Fruit fly (Drosophila melanogaster) ovary, adult (tissue): Measurements from ENCODE around the gene CG9628.

Experiments used
- CG17801 ChIP-seq: fragments of 200-800 bp; optimal IDR thresholded peaks from 2 replicates; lab custom pipeline; 2019; ENCODE audit warnings: missing biosample characterization, mild to moderate bottlenecking, missing genetic modification characterization, moderate library complexity; ENCODE audit not compliant: partially characterized antibody

CG9628 gene

DNA sequence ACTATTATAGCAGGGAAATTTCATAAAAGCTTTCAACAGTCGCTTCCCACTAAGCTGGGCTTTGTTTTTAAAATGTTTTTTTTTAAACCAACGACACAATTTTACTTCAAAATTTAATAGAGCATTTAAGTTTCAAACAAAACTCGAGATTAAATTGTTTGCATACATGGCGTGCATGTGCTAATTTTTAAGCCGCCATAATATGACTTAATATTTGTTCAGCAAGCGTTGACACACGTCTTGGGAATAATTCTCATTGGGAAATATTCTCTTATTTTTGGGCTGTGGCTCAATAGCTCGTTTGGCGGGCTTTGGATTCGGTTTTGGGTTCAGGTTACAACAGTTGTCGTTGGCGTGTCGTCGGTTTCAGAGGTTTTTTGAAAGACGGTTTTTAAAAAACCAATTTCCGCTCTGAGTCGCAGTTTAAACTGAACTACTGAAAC, at the start of gene CG9628:
Gene CG9628 (plus strand): TSS at position 340 of the 443 bp plus-strand sequence.
- TF ChIP-seq CG17801 (GFP tag; lab: Kevin White, UChicago) = no peak

DNA sequence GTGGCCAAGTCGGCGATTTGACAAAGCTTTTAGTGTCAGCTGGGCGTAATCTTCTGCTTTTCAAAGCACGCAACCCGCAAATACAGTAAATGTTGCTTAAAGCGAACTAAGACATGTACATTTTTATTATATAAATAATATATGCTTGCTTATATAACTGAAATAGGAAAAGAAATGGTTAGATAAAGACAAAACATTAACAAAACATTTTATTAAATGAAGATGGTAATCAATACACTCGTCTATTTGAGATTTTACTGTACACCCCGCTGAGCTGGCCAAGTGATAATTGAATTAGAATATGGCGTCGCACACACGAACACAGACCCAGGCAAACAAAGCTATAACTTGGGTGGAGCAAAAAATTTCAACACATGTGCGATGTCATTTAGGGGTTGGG, 47.9 kb upstream of the CG9628 start:
- no peak for TF ChIP-seq CG17801 (GFP tag; lab: Kevin White, UChicago)

DNA sequence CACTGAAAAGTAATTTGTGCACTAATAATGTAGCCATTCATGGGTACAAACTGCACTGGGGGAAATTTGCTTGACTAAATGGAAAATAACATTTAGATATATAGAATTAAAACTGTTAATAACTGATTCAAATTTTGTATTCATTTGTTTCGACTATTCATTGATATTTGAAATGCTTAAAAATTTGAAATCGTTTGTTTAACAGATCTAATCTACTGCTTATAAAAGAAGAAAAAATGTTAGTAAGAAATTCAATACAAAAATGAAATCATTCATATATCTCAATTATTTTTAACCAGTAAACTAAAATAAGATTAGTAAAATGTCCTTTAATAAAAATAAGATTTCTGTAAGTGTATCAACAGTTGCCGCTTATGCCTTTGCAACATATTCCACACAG, 46.6 kb upstream of the CG9628 start:
- TF ChIP-seq CG17801 (GFP tag; lab: Kevin White, UChicago) = no peak

DNA sequence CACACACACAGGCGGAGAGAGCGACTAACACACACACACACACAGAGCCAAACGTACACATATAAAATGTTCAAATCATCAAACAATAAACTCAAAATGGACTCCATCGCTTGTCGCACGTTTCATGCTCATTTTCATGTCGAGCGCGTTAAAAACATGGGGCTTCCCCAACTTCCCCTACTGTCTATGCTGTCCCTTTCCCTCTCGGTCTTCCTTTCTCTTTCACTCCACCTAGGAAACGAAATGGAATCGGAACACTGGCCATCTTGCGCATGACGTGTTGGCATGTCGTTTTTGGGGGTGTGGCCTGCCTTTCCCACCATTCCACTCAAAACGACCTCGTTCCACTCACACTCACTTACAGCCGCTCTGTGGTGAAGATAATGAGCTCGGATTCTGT, 43.7 kb upstream of the CG9628 start:
- no peak for TF ChIP-seq CG17801 (GFP tag; lab: Kevin White, UChicago)

DNA sequence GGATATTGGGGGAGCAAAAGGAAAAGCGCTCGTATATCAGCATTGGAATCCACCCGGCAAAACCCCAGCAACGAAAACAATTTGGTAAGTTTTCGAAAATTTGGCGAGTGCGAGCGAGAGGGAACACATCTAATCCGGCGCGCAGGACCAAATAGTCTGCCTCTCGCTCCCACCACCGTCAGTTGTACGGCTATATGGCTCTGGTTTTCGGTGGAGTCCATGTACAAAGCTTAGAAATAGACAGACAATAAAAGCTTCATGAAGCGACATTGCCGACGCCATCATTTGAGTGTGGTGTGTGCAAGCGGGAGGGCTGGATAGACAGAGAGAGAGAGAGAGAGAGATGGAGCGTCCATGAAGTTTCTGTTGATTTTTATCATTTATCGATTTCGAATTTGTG, 42.3 kb upstream of the CG9628 start:
- no peak for TF ChIP-seq CG17801 (GFP tag; lab: Kevin White, UChicago)

DNA sequence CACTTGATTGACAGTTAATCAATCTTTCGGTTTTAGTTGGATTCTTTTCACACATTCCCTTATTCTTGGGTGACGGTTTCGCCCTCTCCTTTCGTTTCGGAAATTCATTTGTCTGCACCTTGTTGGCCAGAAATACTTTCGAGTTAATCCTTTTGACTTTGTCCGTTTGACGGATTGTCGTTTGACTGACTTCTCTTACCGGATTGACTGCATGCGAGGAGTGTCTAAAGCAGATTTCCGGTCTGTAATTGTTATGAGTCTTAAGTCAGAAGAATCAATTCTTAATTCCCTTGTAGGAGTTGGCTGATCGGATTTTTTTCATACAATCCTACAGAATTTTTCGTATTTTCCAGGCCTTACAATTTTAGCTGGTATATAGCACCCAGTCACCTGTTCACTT, 39.9 kb upstream of the CG9628 start:
- no peak for TF ChIP-seq CG17801 (GFP tag; lab: Kevin White, UChicago)

DNA sequence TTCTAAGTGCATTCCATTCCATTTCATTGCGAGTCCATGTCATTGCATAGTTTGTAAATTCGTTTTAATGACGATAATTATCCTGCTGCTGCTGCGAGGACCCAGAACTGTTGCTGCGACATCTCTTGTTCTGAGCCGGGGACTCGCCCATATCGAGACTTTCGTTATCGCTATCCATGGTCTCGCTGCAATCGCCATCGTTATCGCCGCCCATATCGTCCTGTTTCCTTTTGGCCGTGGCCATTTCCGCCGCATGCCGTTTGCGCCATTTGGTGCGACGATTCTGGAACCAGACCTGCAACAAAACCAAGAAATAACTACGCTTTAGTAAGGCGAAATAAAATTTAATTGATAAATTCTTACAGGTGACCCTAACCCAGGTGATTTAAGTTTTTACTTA, 38.8 kb upstream of the CG9628 start:
- TF ChIP-seq CG17801 (GFP tag; lab: Kevin White, UChicago) = no peak

DNA sequence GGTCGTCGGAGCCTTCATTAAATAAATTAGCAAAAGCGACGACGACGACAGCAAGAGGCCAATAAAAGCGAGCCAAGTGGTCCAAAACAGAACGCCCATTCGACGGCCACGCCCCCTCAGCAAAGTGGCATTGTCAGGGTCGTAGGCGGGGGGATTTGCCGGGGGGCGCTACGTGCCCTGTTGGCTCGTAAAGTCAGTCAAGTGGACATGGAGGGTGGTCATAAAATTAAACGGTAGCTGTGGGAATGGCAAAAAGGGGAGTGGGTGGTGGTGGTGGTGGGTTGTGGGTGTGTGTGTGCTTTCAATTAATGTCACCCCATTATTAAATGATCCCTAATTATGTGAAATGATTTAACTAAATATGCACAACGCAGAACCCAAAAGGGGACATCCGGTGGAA, 31.6 kb upstream of the CG9628 start:
- no peak for TF ChIP-seq CG17801 (GFP tag; lab: Kevin White, UChicago)

DNA sequence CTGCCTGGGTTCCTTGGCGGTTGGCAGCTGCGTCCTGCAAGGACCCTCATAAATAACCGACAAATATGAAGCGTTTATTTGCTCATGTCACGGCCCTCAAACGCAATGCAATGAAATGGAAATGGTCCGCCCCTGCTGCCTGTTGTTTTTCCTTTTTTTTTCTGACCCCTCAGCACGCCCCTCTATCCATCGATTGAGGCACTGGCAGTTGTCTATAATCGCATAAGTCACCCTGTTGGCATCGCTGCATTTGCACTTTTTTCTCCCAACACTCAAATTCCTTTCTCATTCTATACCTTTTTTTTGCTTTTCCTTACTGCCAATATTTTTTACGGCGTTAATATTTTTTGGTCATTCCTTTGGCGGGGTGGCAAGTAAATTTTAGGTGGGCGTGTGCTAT, 30.4 kb upstream of the CG9628 start:
- TF ChIP-seq CG17801 (GFP tag; lab: Kevin White, UChicago) = no peak

DNA sequence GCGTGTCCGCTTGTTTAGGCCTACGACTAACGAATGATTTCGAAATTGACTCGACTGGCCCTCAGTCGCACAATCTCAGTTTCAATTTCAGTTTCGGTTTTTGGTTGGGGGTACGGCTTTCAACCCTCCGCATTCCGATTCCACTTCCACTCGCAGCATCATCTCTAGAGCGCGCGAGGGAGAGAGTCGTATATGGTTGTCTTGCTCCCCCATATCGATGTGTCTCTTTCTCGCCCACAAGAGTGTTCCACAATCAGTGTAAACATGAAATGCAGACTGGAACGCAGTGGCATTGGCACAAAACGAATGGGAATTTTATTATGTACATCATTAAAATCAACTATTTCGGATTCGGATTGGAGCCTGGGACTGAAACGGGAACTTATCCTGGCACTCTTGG, 23.1 kb upstream of the CG9628 start, which contains the start of gene HGTX:
Gene HGTX (minus strand): TSS at position 38 of the 400 bp plus-strand sequence.
- TF ChIP-seq CG17801 (GFP tag; lab: Kevin White, UChicago) = no peak

DNA sequence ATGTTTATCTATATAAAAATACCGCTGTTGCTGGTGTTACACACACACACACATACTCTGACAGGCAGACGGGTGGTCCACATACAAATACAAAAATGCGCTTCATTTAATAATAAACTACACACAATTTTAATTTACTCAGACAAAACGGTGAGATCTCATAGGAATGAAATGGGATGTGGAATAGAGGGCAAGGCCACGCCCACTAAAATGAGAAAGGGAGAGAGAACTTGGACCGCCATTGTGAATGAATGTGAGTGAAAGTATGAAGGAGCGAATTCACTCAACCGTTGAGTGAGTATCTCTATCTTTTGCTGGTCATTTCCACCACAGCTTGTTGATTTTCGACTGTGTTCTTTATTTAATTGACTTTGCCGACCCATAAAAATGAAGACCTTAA, 22.0 kb upstream of the CG9628 start:
- TF ChIP-seq CG17801 (GFP tag; lab: Kevin White, UChicago) = no peak

DNA sequence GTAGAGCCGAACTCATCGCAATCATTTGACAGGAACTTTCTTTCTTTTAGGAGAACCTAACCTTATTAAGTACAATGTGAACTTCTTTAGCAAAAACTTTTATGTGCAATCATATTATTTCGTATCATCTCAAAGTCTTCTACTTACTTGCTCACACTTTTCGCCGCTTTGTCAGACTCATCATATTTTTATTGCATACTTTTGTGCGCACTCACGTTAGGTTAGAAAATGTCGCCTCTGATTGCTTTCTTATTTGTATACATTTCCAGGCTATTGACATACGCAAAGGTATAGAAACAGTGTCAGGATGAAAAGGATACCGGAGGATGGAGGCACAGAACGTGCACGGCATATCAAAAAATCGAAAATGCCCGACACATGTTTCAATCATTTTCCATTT, 19.4 kb upstream of the CG9628 start:
- no peak for TF ChIP-seq CG17801 (GFP tag; lab: Kevin White, UChicago)

DNA sequence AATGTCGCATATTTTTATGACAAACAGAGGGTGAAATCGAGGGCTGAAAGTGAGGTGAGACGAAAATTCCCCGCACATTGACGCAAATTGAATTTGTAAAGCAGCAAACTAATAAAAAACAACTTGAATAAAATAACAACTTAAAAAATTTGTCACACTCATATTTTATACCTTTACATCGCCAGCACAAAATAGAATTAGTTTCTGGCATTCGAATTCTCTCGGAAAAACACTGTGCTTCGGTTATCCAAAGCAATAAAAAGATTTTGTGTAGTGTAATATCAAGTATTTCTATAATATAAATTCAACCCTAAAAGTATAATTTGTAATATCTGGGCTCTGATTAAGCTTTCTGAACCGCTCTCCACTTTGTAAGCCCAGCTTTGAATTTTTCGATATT, 17.3 kb upstream of the CG9628 start:
- TF ChIP-seq CG17801 (GFP tag; lab: Kevin White, UChicago) = no peak

DNA sequence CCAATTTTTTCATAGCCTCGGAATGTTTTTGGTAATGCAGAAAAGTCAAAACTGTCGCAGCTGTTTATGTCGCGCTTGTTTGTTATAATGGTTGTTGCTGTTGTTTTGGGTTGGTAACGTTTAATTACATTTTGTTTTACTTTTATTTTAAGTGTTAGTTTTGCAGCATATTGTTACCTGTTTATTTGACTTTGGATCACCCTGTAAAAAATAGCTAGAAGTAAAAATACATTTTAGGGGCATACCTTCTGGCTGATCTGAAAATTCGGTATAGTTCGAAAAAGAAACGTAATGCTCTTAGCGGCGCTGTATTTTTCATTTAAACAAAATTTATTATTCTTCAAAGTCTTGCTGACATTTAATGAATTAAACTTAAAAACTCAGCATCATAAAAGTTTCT, 15.0 kb upstream of the CG9628 start:
- no peak for TF ChIP-seq CG17801 (GFP tag; lab: Kevin White, UChicago)

DNA sequence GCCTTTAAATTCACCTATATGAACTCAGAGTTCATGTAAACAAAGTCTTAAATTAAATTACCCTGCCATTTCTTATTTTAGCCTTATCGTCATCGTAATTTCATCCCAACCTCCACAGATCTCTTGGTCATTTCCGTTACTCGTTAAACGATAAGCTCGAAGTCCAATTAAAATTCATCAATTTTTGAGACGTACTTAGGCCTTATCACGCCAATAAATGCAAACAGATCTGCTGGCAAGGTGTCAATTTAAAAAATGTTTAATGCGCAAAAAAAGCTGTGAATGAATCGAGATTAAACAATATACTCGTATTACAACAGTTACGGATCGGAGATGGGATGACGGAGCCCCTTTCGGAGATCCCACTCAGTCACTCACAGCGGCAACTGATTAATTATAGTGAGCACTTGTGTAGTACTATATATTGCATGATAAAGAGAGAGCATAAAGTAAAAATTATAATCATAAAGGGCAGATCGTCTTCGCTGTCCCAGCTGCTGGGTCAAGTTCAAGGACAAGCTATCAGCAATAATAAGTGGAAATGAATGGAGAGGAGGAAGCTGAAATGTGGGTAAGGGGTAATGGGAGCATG, 13.4 kb upstream of the CG9628 start:
- TF ChIP-seq CG17801 (GFP tag; lab: Kevin White, UChicago) = no peak

DNA sequence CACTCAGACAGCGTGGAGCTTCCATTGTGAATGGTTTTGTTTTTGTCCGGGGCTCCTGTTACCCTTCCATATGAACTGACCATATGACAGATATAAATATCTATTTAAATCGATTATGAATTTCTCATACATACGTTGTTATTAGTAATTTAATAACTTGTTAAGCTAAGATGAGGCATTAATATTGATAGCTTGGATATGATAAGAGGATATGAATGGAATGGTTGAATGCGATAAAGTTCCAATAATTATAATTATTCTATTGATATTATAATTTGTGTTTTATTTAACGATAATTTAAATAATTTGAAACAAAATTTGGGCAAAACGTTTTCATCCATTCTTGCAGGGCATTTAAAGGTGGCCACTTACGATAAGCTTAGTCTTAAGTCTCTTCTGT, 12.1 kb upstream of the CG9628 start:
- TF ChIP-seq CG17801 (GFP tag; lab: Kevin White, UChicago) = no peak
